Worm (Caenorhabditis elegans): Measurements from ENCODE around the gene sams-3.

ce11 chrIV:5879853-5880252, 31.4 kb downstream of the sams-3 start, which contains the start of gene srv-22:
- TF ChIP-seq ama-1 (optimal IDR thresholded peaks at IDR 0.05) (no peak), fkh-10 (GFP tag; optimal IDR thresholded peaks at IDR 0.05) (no peak), Y22D7AL.16 (tag; optimal IDR thresholded peaks at IDR 0.05) (no peak), nfya-1 (tag; optimal IDR thresholded peaks at IDR 0.05) (no peak), syd-9 (tag; optimal IDR thresholded peaks at IDR 0.05) (no peak), tbx-2 (tag; optimal IDR thresholded peaks at IDR 0.05) (no peak), ceh-24 (tag; optimal IDR thresholded peaks at IDR 0.05) (no peak)
